Worm (Caenorhabditis elegans) whole organism, L1 larva: ENCODE results near the gene C05D12.1.

Experiments used
- C04F5.9 ChIP-seq: sonication (generic microtip); optimal IDR thresholded peaks from 2 replicates; lab custom pipeline; 2016; ENCODE audit warnings: missing genetic modification characterization, missing compliant biosample characterization
- C34B4.2 ChIP-seq: sonication (generic microtip); optimal IDR thresholded peaks from 2 replicates; lab custom pipeline; 2017; ENCODE audit warnings: mild to moderate bottlenecking, missing genetic modification characterization, missing compliant biosample characterization
- F16B12.6 ChIP-seq: fragments of 150-350 bp; optimal IDR thresholded peaks from 2 replicates; lab custom pipeline; 2014; ENCODE audit warnings: missing biosample characterization, missing genetic modification characterization
- aly-2 ChIP-seq: fragments of 150-350 bp; optimal IDR thresholded peaks from 2 replicates; lab custom pipeline; 2014; ENCODE audit warnings: missing biosample characterization, missing genetic modification characterization
- ama-1 ChIP-seq: fragments of 150-350 bp; optimal IDR thresholded peaks from 2 replicates; lab custom pipeline; 2014
- blmp-1 ChIP-seq: fragments of 150-350 bp; optimal IDR thresholded peaks from 2 replicates; lab custom pipeline; 2014; ENCODE audit warnings: missing biosample characterization, missing genetic modification characterization
- ceh-63 ChIP-seq: fragments of 200-800 bp; sonication (Bioruptor generic); optimal IDR thresholded peaks from 2 replicates; lab custom pipeline; 2018; ENCODE audit warnings: mild to moderate bottlenecking, missing genetic modification characterization, missing compliant biosample characterization
- ceh-8 ChIP-seq: fragments of 200-800 bp; sonication (Bioruptor generic); optimal IDR thresholded peaks from 2 replicates; lab custom pipeline; 2018; ENCODE audit warnings: mild to moderate bottlenecking, missing genetic modification characterization, moderate library complexity, missing compliant biosample characterization
- ceh-90 ChIP-seq: sonication (generic microtip); optimal IDR thresholded peaks from 2 replicates; lab custom pipeline; 2016; ENCODE audit warnings: missing genetic modification characterization, missing compliant biosample characterization
- ces-1 ChIP-seq: fragments of 150-350 bp; optimal IDR thresholded peaks from 2 replicates; lab custom pipeline; 2014; ENCODE audit warnings: missing biosample characterization, missing genetic modification reagents, missing genetic modification characterization
- dpl-1 ChIP-seq, 3 experiments: fragments of 150-350 bp in 2 of 3; sonication (generic microtip) in 1 of 3; optimal IDR thresholded peaks; 2 replicates each; lab custom pipeline; 2014 to 2017; ENCODE audit warnings: missing biosample characterization in 3 of 3, missing genetic modification characterization in 3 of 3, missing genetic modification reagents in 3 of 3
- dsc-1 ChIP-seq: sonication (generic microtip); optimal IDR thresholded peaks from 2 replicates; lab custom pipeline; 2016; ENCODE audit warnings: mild to moderate bottlenecking, missing genetic modification characterization, missing compliant biosample characterization
- efl-1 ChIP-seq, 4 experiments: fragments of 150-350 bp; optimal IDR thresholded peaks in 3 of 4; peaks in 1 of 4; 1 replicate in 1 of 4; 2 replicates in 3 of 4; lab custom pipeline; 2014; ENCODE audit warnings: missing biosample characterization in 2 of 4, missing genetic modification characterization in 2 of 4, missing genetic modification reagents in 2 of 4
- egl-27 ChIP-seq, 2 experiments: fragments of 150-350 bp in 1 of 2; sonication (generic microtip); optimal IDR thresholded peaks; 3 replicates each; lab custom pipeline; 2017 to 2018; ENCODE audit warnings: missing biosample characterization in 2 of 2, missing genetic modification characterization in 2 of 2, missing genetic modification reagents in 2 of 2
- elt-2 ChIP-seq: sonication (generic microtip); optimal IDR thresholded peaks from 2 replicates; lab custom pipeline; 2016; ENCODE audit warnings: missing genetic modification characterization, mild to moderate bottlenecking, inconsistent platforms, missing compliant biosample characterization, missing genetic modification reagents
- elt-3 ChIP-seq, 6 experiments: fragments of 150-350 bp in 1 of 6; sonication (generic microtip); optimal IDR thresholded peaks; 2 replicates each; lab custom pipeline; 2017 to 2018; ENCODE audit warnings: missing biosample characterization in 6 of 6, missing genetic modification characterization in 6 of 6, inconsistent platforms in 1 of 6
- fkh-10 ChIP-seq: sonication (generic microtip); optimal IDR thresholded peaks from 2 replicates; lab custom pipeline; 2017; ENCODE audit warnings: missing biosample characterization, missing genetic modification reagents, missing genetic modification characterization
- fkh-4 ChIP-seq: sonication (generic microtip); optimal IDR thresholded peaks from 2 replicates; lab custom pipeline; 2016; ENCODE audit warnings: missing compliant biosample characterization, missing genetic modification characterization, borderline replicate concordance
- fkh-8 ChIP-seq: sonication (generic microtip); optimal IDR thresholded peaks from 2 replicates; lab custom pipeline; 2016; ENCODE audit warnings: mild to moderate bottlenecking, missing genetic modification characterization, missing compliant biosample characterization
- fos-1 ChIP-seq: fragments of 150-350 bp; optimal IDR thresholded peaks from 2 replicates; lab custom pipeline; 2014; ENCODE audit warnings: missing biosample characterization, missing genetic modification characterization
- hlh-4 ChIP-seq: sonication (generic microtip); optimal IDR thresholded peaks from 2 replicates; lab custom pipeline; 2016; ENCODE audit warnings: mild to moderate bottlenecking, missing genetic modification characterization, missing compliant biosample characterization
- hpl-2 ChIP-seq: fragments of 150-350 bp; optimal IDR thresholded peaks from 2 replicates; lab custom pipeline; 2014; ENCODE audit warnings: missing biosample characterization, missing genetic modification reagents, missing genetic modification characterization
- isw-1 ChIP-seq: fragments of 200-800 bp; sonication (Bioruptor generic); IDR thresholded peaks from 2 replicates; pipeline ENCODE4 v1.3.6; 2022; ENCODE audit warnings: missing genetic modification characterization, missing compliant biosample characterization
- jun-1 ChIP-seq: fragments of 150-350 bp; optimal IDR thresholded peaks from 2 replicates; lab custom pipeline; 2014; ENCODE audit warnings: missing biosample characterization, missing genetic modification reagents, missing genetic modification characterization
- lin-13 ChIP-seq: fragments of 150-350 bp; optimal IDR thresholded peaks from 2 replicates; lab custom pipeline; 2014; ENCODE audit warnings: missing biosample characterization, missing genetic modification reagents, missing genetic modification characterization
- lin-14 ChIP-seq: fragments of 200-800 bp; sonication (Bioruptor generic); optimal IDR thresholded peaks from 2 replicates; lab custom pipeline; 2018; ENCODE audit warnings: mild to moderate bottlenecking, missing genetic modification characterization, moderate library complexity, missing compliant biosample characterization
- lin-39 ChIP-seq: fragments of 150-350 bp; optimal IDR thresholded peaks from 2 replicates; lab custom pipeline; 2014; ENCODE audit warnings: missing biosample characterization, missing genetic modification reagents, missing genetic modification characterization
- lir-3 ChIP-seq: sonication (generic microtip); optimal IDR thresholded peaks from 2 replicates; lab custom pipeline; 2016; ENCODE audit warnings: mild to moderate bottlenecking, missing genetic modification characterization, moderate library complexity, missing compliant biosample characterization; ENCODE audit not compliant: poor library complexity
- mdl-1 ChIP-seq, 2 experiments: fragments of 150-350 bp; optimal IDR thresholded peaks; 2 replicates each; lab custom pipeline; 2014 to 2017; ENCODE audit warnings: missing biosample characterization in 2 of 2, missing genetic modification characterization in 2 of 2, inconsistent platforms in 1 of 2
- mef-2 ChIP-seq: fragments of 150-350 bp; optimal IDR thresholded peaks from 2 replicates; lab custom pipeline; 2014; ENCODE audit warnings: missing biosample characterization, missing genetic modification characterization
- nhr-12 ChIP-seq: sonication (generic microtip); optimal IDR thresholded peaks from 2 replicates; lab custom pipeline; 2017; ENCODE audit warnings: missing biosample characterization, missing genetic modification characterization
- nhr-20 ChIP-seq: sonication (generic microtip); optimal IDR thresholded peaks from 2 replicates; lab custom pipeline; 2016; ENCODE audit warnings: mild to moderate bottlenecking, missing genetic modification characterization, missing compliant biosample characterization
- nhr-237 ChIP-seq: fragments of 150-350 bp; optimal IDR thresholded peaks from 2 replicates; lab custom pipeline; 2014; ENCODE audit warnings: missing biosample characterization, missing genetic modification characterization
- nhr-47 ChIP-seq: sonication (generic microtip); optimal IDR thresholded peaks from 2 replicates; lab custom pipeline; 2016; ENCODE audit warnings: mild to moderate bottlenecking, missing genetic modification characterization, moderate library complexity, missing compliant biosample characterization
- nhr-71 ChIP-seq: sonication (generic microtip); optimal IDR thresholded peaks from 2 replicates; lab custom pipeline; 2016; ENCODE audit warnings: mild to moderate bottlenecking, missing genetic modification characterization, moderate library complexity, missing compliant biosample characterization
- nhr-76 ChIP-seq: sonication (generic microtip); optimal IDR thresholded peaks from 2 replicates; lab custom pipeline; 2017; ENCODE audit warnings: missing biosample characterization, missing genetic modification characterization
- nhr-77 ChIP-seq: fragments of 150-350 bp; optimal IDR thresholded peaks from 2 replicates; lab custom pipeline; 2014; ENCODE audit warnings: missing biosample characterization, missing genetic modification characterization
- nhr-90 ChIP-seq: sonication (generic microtip); optimal IDR thresholded peaks from 2 replicates; lab custom pipeline; 2016; ENCODE audit warnings: mild to moderate bottlenecking, missing genetic modification characterization, missing compliant biosample characterization; ENCODE audit not compliant: poor library complexity
- pqm-1 ChIP-seq: sonication (generic microtip); optimal IDR thresholded peaks from 3 replicates; lab custom pipeline; 2017; ENCODE audit warnings: missing biosample characterization, missing genetic modification characterization
- skn-1 ChIP-seq: fragments of 150-350 bp; optimal IDR thresholded peaks from 2 replicates; lab custom pipeline; 2014; ENCODE audit warnings: missing biosample characterization, missing genetic modification characterization
- snu-23 ChIP-seq: sonication (generic microtip); optimal IDR thresholded peaks from 2 replicates; lab custom pipeline; 2016; ENCODE audit warnings: missing genetic modification characterization, missing compliant biosample characterization
- sox-4 ChIP-seq: sonication (generic microtip); optimal IDR thresholded peaks from 2 replicates; lab custom pipeline; 2016; ENCODE audit warnings: missing genetic modification characterization, missing compliant biosample characterization
- sup-37 ChIP-seq: fragments of 200-800 bp; sonication (Bioruptor generic); optimal IDR thresholded peaks from 2 replicates; lab custom pipeline; 2018; ENCODE audit warnings: mild to moderate bottlenecking, missing genetic modification characterization, missing compliant biosample characterization
- swsn-7 ChIP-seq: sonication (generic microtip); optimal IDR thresholded peaks from 2 replicates; lab custom pipeline; 2016; ENCODE audit warnings: missing genetic modification characterization, missing compliant biosample characterization
- tlp-1 ChIP-seq: fragments of 150-350 bp; optimal IDR thresholded peaks from 2 replicates; lab custom pipeline; 2014; ENCODE audit warnings: missing biosample characterization, missing genetic modification characterization
- unc-130 ChIP-seq: fragments of 150-350 bp; optimal IDR thresholded peaks from 2 replicates; lab custom pipeline; 2017; ENCODE audit warnings: missing biosample characterization, missing genetic modification characterization, inconsistent platforms
- unc-98 ChIP-seq: fragments of 200-800 bp; sonication (Bioruptor generic); IDR thresholded peaks from 2 replicates; pipeline ENCODE4 v1.3.6; 2022; ENCODE audit warnings: missing genetic modification characterization, missing compliant biosample characterization
- vab-15 ChIP-seq: sonication (generic microtip); optimal IDR thresholded peaks from 2 replicates; lab custom pipeline; 2017; ENCODE audit warnings: missing genotype, mild to moderate bottlenecking, missing genetic modification characterization, missing compliant biosample characterization
- xbp-1 ChIP-seq: sonication (generic microtip); optimal IDR thresholded peaks from 2 replicates; lab custom pipeline; 2016; ENCODE audit warnings: missing genetic modification characterization, missing compliant biosample characterization
- ztf-4 ChIP-seq: fragments of 150-350 bp; optimal IDR thresholded peaks from 2 replicates; lab custom pipeline; 2014; ENCODE audit warnings: missing biosample characterization, missing genetic modification characterization

The C05D12.1 gene

ce11 chrII:11415672-11416071 lies at the start of gene C05D12.1:
Gene C05D12.1, minus strand, starts transcription at chrII:11415772.
- no peak for TF ChIP-seq mdl-1 (tag; optimal IDR thresholded peaks at IDR 0.05; lab: Kevin White, UChicago)
- TF ChIP-seq ama-1, result no peak
- TF ChIP-seq blmp-1 (tag; lab: Kevin White, UChicago), result peak; percentile 33

ce11 chrII:11464427-11464944 lies 48.9 kb upstream of the C05D12.1 start, which contains the start of the genes aars-1 and rga-1:
Gene aars-1, minus strand, starts transcription at chrII:11464497.
Gene rga-1, plus strand, starts transcription at chrII:11464894.
- TF ChIP-seq nhr-71 (tag; lab: Kevin White, UChicago), result peak; percentile 57
- TF ChIP-seq C34B4.2 (tag; lab: Kevin White, UChicago), result no peak
- TF ChIP-seq ceh-8, result no peak
- peak in 3 of 6 experiments; percentile 5 to 57 (median 55) for TF ChIP-seq elt-3 (tag; optimal IDR thresholded peaks at IDR 0.05; lab: Kevin White, UChicago)
- TF ChIP-seq dpl-1 (GFP tag; optimal IDR thresholded peaks at IDR 0.05; lab: Kevin White, UChicago), result peak in 2 of 3 experiments; percentile 26 to 44
- peak; percentile 10 for TF ChIP-seq nhr-90 (tag; lab: Kevin White, UChicago)
- no peak for TF ChIP-seq nhr-76
- TF ChIP-seq ama-1, result no peak
- no peak for TF ChIP-seq lin-13
- TF ChIP-seq dsc-1, result peak; percentile 36
- peak; percentile 32 for TF ChIP-seq lir-3 (tag; lab: Kevin White, UChicago)
- TF ChIP-seq mdl-1 (tag; optimal IDR thresholded peaks at IDR 0.05; lab: Kevin White, UChicago), result peak in 1 of 2 experiments; percentile 49
- TF ChIP-seq unc-130 (tag; lab: Kevin White, UChicago), result no peak
- no peak for TF ChIP-seq ztf-4 (tag; lab: Kevin White, UChicago)
- TF ChIP-seq isw-1 (GFP tag; lab: Robert Waterston, UW), result no peak
- TF ChIP-seq snu-23 (GFP tag; lab: Kevin White, UChicago), result peak; percentile 60
- TF ChIP-seq mef-2 (tag; lab: Kevin White, UChicago), result no peak
- no peak for TF ChIP-seq fkh-8 (tag; lab: Kevin White, UChicago)
- TF ChIP-seq fkh-4 (tag; lab: Kevin White, UChicago), result no peak
- no peak for TF ChIP-seq ceh-63 (GFP tag; lab: Kevin White, UChicago)
- no peak for TF ChIP-seq ces-1 (GFP tag; lab: Kevin White, UChicago)
- peak; percentile 16 for TF ChIP-seq nhr-47 (tag; lab: Kevin White, UChicago)
- TF ChIP-seq F16B12.6 (tag; lab: Kevin White, UChicago), result no peak
- peak; percentile 42 for TF ChIP-seq jun-1
- TF ChIP-seq nhr-237 (tag; lab: Kevin White, UChicago), result no peak
- TF ChIP-seq ceh-90 (tag; lab: Kevin White, UChicago), result no peak
- TF ChIP-seq hlh-4 (tag; lab: Kevin White, UChicago), result no peak
- peak; percentile 24 for TF ChIP-seq swsn-7
- TF ChIP-seq nhr-20, result peak; percentile 68
- TF ChIP-seq nhr-77 (tag; lab: Kevin White, UChicago), result peak; percentile 16
- TF ChIP-seq skn-1 (tag; lab: Kevin White, UChicago), result peak; percentile 14
- TF ChIP-seq sox-4 (tag; lab: Kevin White, UChicago), result no peak
- no peak for TF ChIP-seq vab-15 (tag; lab: Kevin White, UChicago)
- TF ChIP-seq elt-2 (tag; lab: Kevin White, UChicago), result peak; percentile 8
- TF ChIP-seq lin-39 (tag; lab: Kevin White, UChicago), result no peak
- peak; percentile 87 for TF ChIP-seq lin-14 (GFP tag; lab: Kevin White, UChicago)
- TF ChIP-seq unc-98 (GFP tag; lab: Robert Waterston, UW), result no peak
- TF ChIP-seq pqm-1 (tag; lab: Kevin White, UChicago), result no peak
- no peak for TF ChIP-seq nhr-12 (tag; lab: Kevin White, UChicago)
- peak; percentile 88 for TF ChIP-seq blmp-1 (tag; lab: Kevin White, UChicago)
- TF ChIP-seq fos-1 (tag; lab: Kevin White, UChicago), result no peak
- TF ChIP-seq xbp-1, result peak; percentile 24
- TF ChIP-seq C04F5.9 (tag; lab: Kevin White, UChicago), result no peak
- no peak for TF ChIP-seq aly-2
- no peak for TF ChIP-seq sup-37 (GFP tag; lab: Kevin White, UChicago)
- TF ChIP-seq egl-27 (tag; optimal IDR thresholded peaks at IDR 0.05; lab: Kevin White, UChicago), result no peak
- no peak for TF ChIP-seq fkh-10 (GFP tag; lab: Kevin White, UChicago)
- no peak for TF ChIP-seq hpl-2 (GFP tag; lab: Kevin White, UChicago)
- no peak for TF ChIP-seq tlp-1 (tag; lab: Kevin White, UChicago)
- TF ChIP-seq efl-1 (optimal IDR thresholded peaks at IDR 0.05; lab: Kevin White, UChicago), result peak; percentile 41 to 47
- TF ChIP-seq efl-1 (GFP tag; optimal IDR thresholded peaks at IDR 0.05 in 1 of 2; lab: Kevin White, UChicago), result peak; percentile 29 to 91
